Fruit fly (Drosophila melanogaster): ENCODE results near the gene js.

- TF ChIP-seq Rx (GFP tag; IDR thresholded peaks at IDR 0.05): no peak
- TF ChIP-seq h (optimal IDR thresholded peaks at IDR 0.05): no peak
- TF ChIP-seq psq (GFP tag; optimal IDR thresholded peaks at IDR 0.05): no peak
- no peak for TF ChIP-seq Optix (GFP tag; IDR thresholded peaks at IDR 0.05)
- no peak for TF ChIP-seq CG18262 (tag; optimal IDR thresholded peaks at IDR 0.05)
Measured at dm6 chr3R:16370433-16370832, 2.3 kb upstream of the js start, which contains the start of gene CG10317.
